Fruit fly (Drosophila melanogaster) whole organism, embryonic: Measurements from ENCODE around the gene Lcp65Aa.

Source experiments
- Abd-B ChIP-seq: fragments of 200-800 bp; sonication (Bioruptor generic); optimal IDR thresholded peaks from 2 replicates; lab custom pipeline; 2018; ENCODE audit warnings: missing biosample characterization, mild to moderate bottlenecking, missing genetic modification characterization, moderate library complexity
- Awh ChIP-seq: fragments of 200-800 bp; sonication (Bioruptor generic); IDR thresholded peaks from 2 replicates; pipeline ENCODE4, ENCODE4 v1.3.6; 2022; ENCODE audit warnings: missing biosample characterization, missing genetic modification characterization
- BEAF-32 ChIP-seq: fragments of 200-800 bp; sonication (Bioruptor generic); optimal IDR thresholded peaks from 3 replicates; lab custom pipeline; 2017; ENCODE audit warnings: missing biosample characterization, missing genetic modification characterization, mild to moderate bottlenecking, moderate library complexity, missing genetic modification reagents
- Blimp-1 ChIP-seq: fragments of 200-800 bp; sonication (Bioruptor generic); optimal IDR thresholded peaks from 3 replicates; lab custom pipeline; 2018; ENCODE audit warnings: missing biosample characterization, missing genetic modification characterization, mild to moderate bottlenecking, moderate library complexity, missing genetic modification reagents
- CG11456 ChIP-seq: fragments of 200-800 bp; sonication (Bioruptor generic); IDR thresholded peaks from 3 replicates; pipeline ENCODE4 v1.3.6; 2022; ENCODE audit warnings: missing biosample characterization, missing genetic modification characterization
- CG13424 ChIP-seq: fragments of 200-800 bp; sonication (Bioruptor generic); optimal IDR thresholded peaks from 2 replicates; lab custom pipeline; 2019; ENCODE audit warnings: missing biosample characterization, mild to moderate bottlenecking, missing genetic modification characterization, moderate library complexity
- CG1529 ChIP-seq: fragments of 200-800 bp; sonication (Bioruptor generic); optimal IDR thresholded peaks from 3 replicates; lab custom pipeline; 2018; ENCODE audit warnings: missing biosample characterization, missing genetic modification characterization
- CG30431 ChIP-seq: fragments of 200-800 bp; sonication (Bioruptor generic); optimal IDR thresholded peaks from 2 replicates; lab custom pipeline; 2017; ENCODE audit warnings: missing biosample characterization, missing genetic modification characterization
- CG34224 ChIP-seq: fragments of 200-800 bp; sonication (Bioruptor generic); IDR thresholded peaks from 3 replicates; pipeline ENCODE4 v1.3.6; 2022; ENCODE audit warnings: missing biosample characterization, missing genetic modification characterization; ENCODE audit not compliant: partially characterized antibody
- CG7271 ChIP-seq: fragments of 200-800 bp; sonication (Bioruptor generic); optimal IDR thresholded peaks from 2 replicates; lab custom pipeline; 2018; ENCODE audit warnings: missing biosample characterization, mild to moderate bottlenecking, missing genetic modification characterization, moderate library complexity
- CG7786 ChIP-seq: fragments of 200-800 bp; sonication (Bioruptor generic); optimal IDR thresholded peaks from 2 replicates; lab custom pipeline; 2016; ENCODE audit warnings: missing biosample characterization, missing genetic modification characterization
- CkIIα-i1 ChIP-seq: fragments of 200-800 bp; sonication (Bioruptor generic); IDR thresholded peaks from 2 replicates; pipeline ENCODE4 v1.3.6; 2022; ENCODE audit warnings: missing biosample characterization, missing genetic modification characterization
- Dbx ChIP-seq: fragments of 200-800 bp; sonication (Bioruptor generic); IDR thresholded peaks from 3 replicates; pipeline ENCODE4 v1.3.6; 2022; ENCODE audit warnings: missing biosample characterization, missing genetic modification characterization
- Dip2 ChIP-seq: fragments of 200-800 bp; sonication (Bioruptor generic); IDR thresholded peaks from 2 replicates; pipeline ENCODE4 v1.3.6; 2022; ENCODE audit warnings: missing biosample characterization, missing genetic modification characterization
- Ets65A ChIP-seq: fragments of 200-800 bp; sonication (Bioruptor generic); peaks from one replicate; lab custom pipeline; 2016; ENCODE audit warnings: missing biosample characterization, missing genetic modification characterization
- H2.0 ChIP-seq: fragments of 200-800 bp; sonication (Bioruptor generic); IDR thresholded peaks from 2 replicates; pipeline ENCODE4 v1.3.6; 2022; ENCODE audit warnings: missing biosample characterization, missing genetic modification characterization
- HmgD ChIP-seq: fragments of 200-800 bp; sonication (Bioruptor generic); optimal IDR thresholded peaks from 3 replicates; lab custom pipeline; 2016; ENCODE audit warnings: missing biosample characterization, missing genetic modification characterization
- Ssrp ChIP-seq: fragments of 200-800 bp; sonication (Bioruptor generic); optimal IDR thresholded peaks from 2 replicates; lab custom pipeline; 2018; ENCODE audit warnings: missing biosample characterization, mild to moderate bottlenecking, missing genetic modification characterization, moderate library complexity
- Xrp1 ChIP-seq: fragments of 200-800 bp; sonication (Bioruptor generic); IDR thresholded peaks from 2 replicates; pipeline ENCODE4 v1.3.6; 2022; ENCODE audit warnings: missing biosample characterization, missing genetic modification characterization
- ara ChIP-seq: fragments of 200-800 bp; sonication (Bioruptor generic); IDR thresholded peaks from 2 replicates; pipeline ENCODE4 v1.3.6; 2022; ENCODE audit warnings: missing biosample characterization, missing genetic modification characterization
- bsh ChIP-seq, 2 experiments: fragments of 200-800 bp; sonication (Bioruptor generic); optimal IDR thresholded peaks; 2 replicates each; lab custom pipeline; 2017 to 2018; ENCODE audit warnings: mild to moderate bottlenecking in 2 of 2, missing biosample characterization in 2 of 2, missing genetic modification characterization in 2 of 2, moderate library complexity in 1 of 2
- btn ChIP-seq: fragments of 200-800 bp; sonication (Bioruptor generic); optimal IDR thresholded peaks from 2 replicates; lab custom pipeline; 2016; ENCODE audit warnings: missing biosample characterization, missing genetic modification characterization
- cwo ChIP-seq: fragments of 200-800 bp; sonication (Bioruptor generic); optimal IDR thresholded peaks from 3 replicates; lab custom pipeline; 2017; ENCODE audit warnings: missing biosample characterization, missing genetic modification characterization, mild to moderate bottlenecking, moderate library complexity, missing genetic modification reagents
- en ChIP-seq: fragments of 200-800 bp; sonication (Bioruptor generic); optimal IDR thresholded peaks from 2 replicates; lab custom pipeline; 2016; ENCODE audit warnings: missing biosample characterization, missing genetic modification characterization
- fru ChIP-seq: fragments of >200 bp; optimal IDR thresholded peaks from 2 replicates; lab custom pipeline; 2017
- gce ChIP-seq: fragments of 200-800 bp; sonication (Bioruptor generic); IDR thresholded peaks from 3 replicates; pipeline ENCODE4 v1.3.6; 2022; ENCODE audit warnings: missing biosample characterization, missing genetic modification characterization
- gcm2 ChIP-seq: fragments of 200-800 bp; sonication (Bioruptor generic); optimal IDR thresholded peaks from 2 replicates; lab custom pipeline; 2016; ENCODE audit warnings: missing biosample characterization, missing genetic modification characterization
- gsb ChIP-seq: fragments of 200-800 bp; sonication (Bioruptor generic); IDR thresholded peaks from 2 replicates; pipeline ENCODE4 v1.3.6; 2022; ENCODE audit warnings: missing biosample characterization, missing genetic modification characterization
- hkb ChIP-seq, 2 experiments: fragments of 200-800 bp in 1 of 2; fragments of >200 bp in 1 of 2; sonication (Bioruptor generic) in 1 of 2; IDR thresholded peaks in 1 of 2; optimal IDR thresholded peaks in 1 of 2; 2 replicates each; pipeline versions ENCODE4 v1.3.6 to Lab custom; 2017 to 2022; ENCODE audit warnings: missing biosample characterization in 1 of 2, missing genetic modification characterization in 1 of 2
- lilli ChIP-seq: fragments of 200-800 bp; sonication (Bioruptor generic); optimal IDR thresholded peaks from 3 replicates; lab custom pipeline; 2016; ENCODE audit warnings: missing biosample characterization, missing genetic modification characterization
- lmd ChIP-seq: fragments of 200-800 bp; sonication (Bioruptor generic); IDR thresholded peaks from 2 replicates; pipeline ENCODE4 v1.3.6; 2022; ENCODE audit warnings: missing biosample characterization, missing genetic modification characterization
- nau ChIP-seq: fragments of 200-800 bp; sonication (Bioruptor generic); optimal IDR thresholded peaks from 3 replicates; lab custom pipeline; 2017; ENCODE audit warnings: missing biosample characterization, mild to moderate bottlenecking, missing genetic modification characterization, missing genetic modification reagents
- phol ChIP-seq: fragments of 200-800 bp; sonication (Bioruptor generic); optimal IDR thresholded peaks from 3 replicates; lab custom pipeline; 2018; ENCODE audit warnings: missing biosample characterization, mild to moderate bottlenecking, missing genetic modification characterization, moderate library complexity
- prd ChIP-seq, 3 experiments: fragments of >200 bp in 2 of 3; fragments of 200-800 bp in 1 of 3; sonication (Bioruptor generic) in 1 of 3; optimal IDR thresholded peaks in 2 of 3; IDR thresholded peaks in 1 of 3; 2 replicates in 2 of 3; 3 replicates in 1 of 3; pipeline versions ENCODE4 v1.3.6 to Lab custom; 2017 to 2022; ENCODE audit warnings: missing biosample characterization in 1 of 3, missing genetic modification characterization in 1 of 3
- salm ChIP-seq: fragments of 200-800 bp; sonication (Bioruptor generic); optimal IDR thresholded peaks from 2 replicates; lab custom pipeline; 2018; ENCODE audit warnings: missing biosample characterization, mild to moderate bottlenecking, missing genetic modification characterization
- sd ChIP-seq: fragments of 200-800 bp; sonication (Bioruptor generic); optimal IDR thresholded peaks from 3 replicates; lab custom pipeline; 2018; ENCODE audit warnings: missing biosample characterization, mild to moderate bottlenecking, missing genetic modification characterization, moderate library complexity
- slou ChIP-seq: fragments of 200-800 bp; sonication (Bioruptor generic); optimal IDR thresholded peaks from 3 replicates; lab custom pipeline; 2016; ENCODE audit warnings: missing biosample characterization, missing genetic modification characterization
- sna ChIP-seq: fragments of 200-800 bp; sonication (Bioruptor generic); IDR thresholded peaks from 2 replicates; pipeline ENCODE4 v1.3.6; 2022; ENCODE audit warnings: missing biosample characterization, missing genetic modification characterization; ENCODE audit not compliant: partially characterized antibody
- sug ChIP-seq: fragments of 200-800 bp; optimal IDR thresholded peaks from 2 replicates; lab custom pipeline; 2019; ENCODE audit warnings: missing biosample characterization, mild to moderate bottlenecking, missing genetic modification characterization, moderate library complexity
- ttk ChIP-seq: fragments of 200-800 bp; sonication (Bioruptor generic); IDR thresholded peaks from 2 replicates; pipeline ENCODE4 v2.1.2; 2022; ENCODE audit warnings: missing biosample characterization, missing genetic modification characterization
- twi ChIP-seq: fragments of 200-800 bp; optimal IDR thresholded peaks from 2 replicates; lab custom pipeline; 2019; ENCODE audit warnings: missing biosample characterization, mild to moderate bottlenecking, missing genetic modification characterization, moderate library complexity
- vvl ChIP-seq: fragments of 200-800 bp; sonication (Bioruptor generic); IDR thresholded peaks from 2 replicates; pipeline ENCODE4 v1.3.6; 2022; ENCODE audit warnings: missing biosample characterization, missing genetic modification characterization

Gene Lcp65Aa

dm6 chr3L:6141538-6141937 lies 9.6 kb upstream of the Lcp65Aa start (continued):
- TF ChIP-seq prd (optimal IDR thresholded peaks at IDR 0.05; lab: Kevin White, UChicago) (no peak), prd (GFP tag; IDR thresholded peaks at IDR 0.05; lab: Robert Waterston, UW) (no peak), CG7786 (GFP tag; lab: Kevin White, UChicago) (no peak), Dip2 (GFP tag; lab: Robert Waterston, UW) (no peak), cwo (GFP tag; lab: Kevin White, UChicago) (peak; percentile 52), CG7271 (no peak), Ssrp (tag; lab: Kevin White, UChicago) (no peak), gce (no peak), vvl (GFP tag; lab: Robert Waterston, UW) (peak; percentile 70; the same call in 1 of the 2 replicates), bsh (GFP tag; optimal IDR thresholded peaks at IDR 0.05; lab: Kevin White, UChicago) (no peak), lilli (GFP tag; lab: Kevin White, UChicago) (no peak), nau (no peak), CG13424 (no peak), sd (peak; percentile 35), H2.0 (GFP tag; lab: Robert Waterston, UW) (no peak), Blimp-1 (GFP tag; lab: Kevin White, UChicago) (peak; percentile 17), salm (tag; lab: Kevin White, UChicago) (no peak), sna (no peak), en (GFP tag; lab: Kevin White, UChicago) (no peak), hkb (optimal IDR thresholded peaks at IDR 0.05; lab: Kevin White, UChicago) (no peak), hkb (GFP tag; IDR thresholded peaks at IDR 0.05; lab: Robert Waterston, UW) (no peak)

dm6 chr3L:6142313-6142712 lies 8.8 kb upstream of the Lcp65Aa start, which contains the start of gene Cpr65Aw:
TSS of gene Cpr65Aw (minus strand) at chr3L:6142413.
- TF ChIP-seq CG30431 (no peak), CG34224 (GFP tag; lab: Robert Waterston, UW) (no peak), ara (GFP tag; lab: Robert Waterston, UW) (no peak), gsb (GFP tag; lab: Robert Waterston, UW) (no peak), CG1529 (GFP tag; lab: Kevin White, UChicago) (no peak), prd (optimal IDR thresholded peaks at IDR 0.05; lab: Kevin White, UChicago) (no peak), prd (GFP tag; IDR thresholded peaks at IDR 0.05; lab: Robert Waterston, UW) (no peak), Abd-B (GFP tag; lab: Kevin White, UChicago) (no peak), CG11456 (GFP tag; lab: Robert Waterston, UW) (no peak), Xrp1 (GFP tag; lab: Robert Waterston, UW) (no peak)

dm6 chr3L:6143188-6143755 lies 7.8 kb upstream of the Lcp65Aa start, which contains the start of gene Lcp65Ad:
TSS of gene Lcp65Ad (plus strand) at chr3L:6143395.
- TF ChIP-seq ttk (no peak), Blimp-1 (GFP tag; lab: Kevin White, UChicago) (peak; percentile 25), fru (lab: Kevin White, UChicago) (no peak), Ets65A (GFP tag; lab: Kevin White, UChicago) (peak; percentile 85)

- TF ChIP-seq Dbx (GFP tag; lab: Robert Waterston, UW) (0 out of 3 replicates have a peak, but pooled peaks have one; percentile 6), phol (tag; lab: Kevin White, UChicago) (no peak), btn (GFP tag; lab: Kevin White, UChicago) (no peak), HmgD (GFP tag; lab: Kevin White, UChicago) (no peak), Awh (GFP tag; lab: Robert Waterston, UW) (no peak), CkIIα-i1 (no peak), gcm2 (GFP tag; lab: Kevin White, UChicago) (no peak), sug (tag; lab: Kevin White, UChicago) (no peak), slou (GFP tag; lab: Kevin White, UChicago) (no peak), Ets65A (GFP tag; lab: Kevin White, UChicago) (peak; percentile 93), lmd (GFP tag; lab: Robert Waterston, UW) (no peak), twi (tag; lab: Kevin White, UChicago) (no peak), BEAF-32 (GFP tag; lab: Kevin White, UChicago) (no peak)
These were observed 6.3 kb upstream of the Lcp65Aa start, which contains the start of gene Lcp65Ac for dm6 chr3L:6144769-6145220. TSS of gene Lcp65Ac (plus strand) at chr3L:6144819.
